Fruit fly (Drosophila melanogaster) whole organism, embryonic: Measurements from ENCODE around the gene CrebB.

Source experiments
- CG10209 ChIP-seq: fragments of 200-800 bp; sonication (Bioruptor generic); optimal IDR thresholded peaks from 3 replicates; lab custom pipeline; 2017; ENCODE audit warnings: missing biosample characterization, mild to moderate bottlenecking, missing genetic modification characterization, missing genetic modification reagents
- CG11456 ChIP-seq: fragments of 200-800 bp; sonication (Bioruptor generic); IDR thresholded peaks from 3 replicates; pipeline ENCODE4 v1.3.6; 2022; ENCODE audit warnings: missing biosample characterization, missing genetic modification characterization
- CG12769 ChIP-seq: fragments of 200-800 bp; sonication (Bioruptor generic); optimal IDR thresholded peaks from 2 replicates; lab custom pipeline; 2019; ENCODE audit warnings: missing biosample characterization, mild to moderate bottlenecking, missing genetic modification characterization, moderate library complexity
- CG14860 ChIP-seq: fragments of 200-800 bp; sonication (Bioruptor generic); IDR thresholded peaks from 3 replicates; pipeline ENCODE4 v1.3.6; 2022; ENCODE audit warnings: missing biosample characterization, missing genetic modification characterization; ENCODE audit not compliant: partially characterized antibody
- CG1647 ChIP-seq: fragments of 200-800 bp; sonication (Bioruptor generic); optimal IDR thresholded peaks from 3 replicates; lab custom pipeline; 2016; ENCODE audit warnings: missing biosample characterization, missing genetic modification characterization
- CG17359 ChIP-seq: fragments of 200-800 bp; sonication (Bioruptor generic); optimal IDR thresholded peaks from 3 replicates; lab custom pipeline; 2018; ENCODE audit warnings: missing biosample characterization, mild to moderate bottlenecking, missing genetic modification characterization, moderate library complexity
- CG2129 ChIP-seq: fragments of 200-800 bp; sonication (Bioruptor generic); IDR thresholded peaks from 2 replicates; pipeline ENCODE4 v1.3.6; 2022; ENCODE audit warnings: missing biosample characterization, missing genetic modification characterization; ENCODE audit not compliant: partially characterized antibody
- CG2712 ChIP-seq: fragments of 200-800 bp; optimal IDR thresholded peaks from 3 replicates; lab custom pipeline; 2019; ENCODE audit warnings: missing biosample characterization, mild to moderate bottlenecking, missing genetic modification characterization, moderate library complexity
- CG30403 ChIP-seq: fragments of 200-800 bp; sonication (Bioruptor generic); optimal IDR thresholded peaks from 3 replicates; lab custom pipeline; 2016; ENCODE audit warnings: missing biosample characterization, missing genetic modification characterization
- CG43689 ChIP-seq: fragments of 200-800 bp; sonication (Bioruptor generic); IDR thresholded peaks from 2 replicates; pipeline ENCODE4 v1.3.6; 2022; ENCODE audit warnings: missing biosample characterization, missing genetic modification characterization
- CG4617 ChIP-seq: fragments of 200-800 bp; sonication (Bioruptor generic); optimal IDR thresholded peaks from 3 replicates; lab custom pipeline; 2016; ENCODE audit warnings: missing biosample characterization, missing genetic modification characterization, borderline replicate concordance
- CG4820 ChIP-seq: fragments of 200-800 bp; sonication (Bioruptor generic); optimal IDR thresholded peaks from 3 replicates; lab custom pipeline; 2016; ENCODE audit warnings: missing biosample characterization, missing genetic modification characterization
- CG5180 ChIP-seq: fragments of 200-800 bp; sonication (Bioruptor generic); optimal IDR thresholded peaks from 3 replicates; lab custom pipeline; 2017; ENCODE audit warnings: missing biosample characterization, missing genetic modification characterization, mild to moderate bottlenecking, moderate library complexity, missing genetic modification reagents
- CG6272 ChIP-seq: fragments of 200-800 bp; sonication (Bioruptor generic); IDR thresholded peaks from 2 replicates; pipeline ENCODE4 v1.3.6; 2022; ENCODE audit warnings: missing biosample characterization, missing genetic modification characterization
- CG6683 ChIP-seq: fragments of 200-800 bp; sonication (Bioruptor generic); optimal IDR thresholded peaks from 2 replicates; lab custom pipeline; 2017; ENCODE audit warnings: missing biosample characterization, mild to moderate bottlenecking, missing genetic modification characterization, missing genetic modification reagents
- CG9797 ChIP-seq: fragments of 200-800 bp; sonication (Bioruptor generic); optimal IDR thresholded peaks from 3 replicates; lab custom pipeline; 2018; ENCODE audit warnings: missing biosample characterization, mild to moderate bottlenecking, missing genetic modification characterization
- CG9876 ChIP-seq: fragments of 200-800 bp; sonication (Bioruptor generic); optimal IDR thresholded peaks from 2 replicates; lab custom pipeline; 2016; ENCODE audit warnings: missing biosample characterization, missing genetic modification characterization
- CTCF ChIP-seq: fragments of 200-800 bp; sonication (Bioruptor generic); optimal IDR thresholded peaks from 2 replicates; lab custom pipeline; 2017; ENCODE audit warnings: missing biosample characterization, mild to moderate bottlenecking, missing genetic modification characterization, moderate library complexity
- E2f1 ChIP-seq: fragments of 200-800 bp; sonication (Bioruptor generic); IDR thresholded peaks from 2 replicates; pipeline ENCODE4 v1.3.6; 2022; ENCODE audit warnings: missing biosample characterization, missing genetic modification characterization
- Elba2 ChIP-seq: fragments of 200-800 bp; sonication (Bioruptor generic); optimal IDR thresholded peaks from 3 replicates; lab custom pipeline; 2016; ENCODE audit warnings: missing biosample characterization, missing genetic modification characterization
- Ets65A ChIP-seq: fragments of 200-800 bp; sonication (Bioruptor generic); peaks from one replicate; lab custom pipeline; 2016; ENCODE audit warnings: missing biosample characterization, missing genetic modification characterization
- H15 ChIP-seq: fragments of 200-800 bp; sonication (Bioruptor generic); IDR thresholded peaks from 3 replicates; pipeline ENCODE4 v1.3.6; 2022; ENCODE audit warnings: missing biosample characterization, missing genetic modification characterization
- HLHmδ ChIP-seq: fragments of 200-800 bp; sonication (Bioruptor generic); optimal IDR thresholded peaks from 2 replicates; lab custom pipeline; 2018; ENCODE audit warnings: missing biosample characterization, mild to moderate bottlenecking, missing genetic modification characterization, moderate library complexity
- HmgD ChIP-seq: fragments of 200-800 bp; sonication (Bioruptor generic); optimal IDR thresholded peaks from 3 replicates; lab custom pipeline; 2016; ENCODE audit warnings: missing biosample characterization, missing genetic modification characterization
- Lpt ChIP-seq: fragments of >200 bp; optimal IDR thresholded peaks from 2 replicates; lab custom pipeline; 2018; ENCODE audit warnings: missing biosample characterization, missing genetic modification characterization
- MTF-1 ChIP-seq: fragments of 200-800 bp; sonication (Bioruptor generic); optimal IDR thresholded peaks from 2 replicates; lab custom pipeline; 2018; ENCODE audit warnings: missing biosample characterization, mild to moderate bottlenecking, missing genetic modification characterization, borderline replicate concordance
- Med ChIP-seq: fragments of 200-800 bp; sonication (Bioruptor generic); peaks from one replicate; lab custom pipeline; 2016; ENCODE audit warnings: missing biosample characterization, missing genetic modification characterization, mild to moderate bottlenecking, inconsistent platforms, moderate library complexity
- Pdp1 ChIP-seq, 2 experiments: fragments of 200-800 bp; sonication (Bioruptor generic); optimal IDR thresholded peaks; 3 replicates each; lab custom pipeline; 2016; ENCODE audit warnings: missing biosample characterization in 2 of 2, missing genetic modification characterization in 2 of 2, mild to moderate bottlenecking in 1 of 2, moderate library complexity in 1 of 2
- YL-1 ChIP-seq: fragments of 200-800 bp; sonication (Bioruptor generic); optimal IDR thresholded peaks from 3 replicates; lab custom pipeline; 2017; ENCODE audit warnings: missing biosample characterization, mild to moderate bottlenecking, missing genetic modification characterization
- abd-A ChIP-seq: fragments of 200-800 bp; sonication (Bioruptor generic); optimal IDR thresholded peaks from 3 replicates; lab custom pipeline; 2019; ENCODE audit warnings: missing biosample characterization, mild to moderate bottlenecking, missing genetic modification characterization, moderate library complexity
- caup ChIP-seq: fragments of 200-800 bp; sonication (Bioruptor generic); optimal IDR thresholded peaks from 3 replicates; lab custom pipeline; 2017; ENCODE audit warnings: missing biosample characterization, mild to moderate bottlenecking, missing genetic modification characterization, moderate library complexity; ENCODE audit not compliant: severe bottlenecking
- chinmo ChIP-seq: fragments of 200-800 bp; sonication (Bioruptor generic); IDR thresholded peaks from 4 replicates; pipeline ENCODE4 v1.3.6; 2022; ENCODE audit warnings: missing biosample characterization, missing genetic modification characterization; ENCODE audit not compliant: partially characterized antibody
- chn ChIP-seq: fragments of 200-800 bp; sonication (Bioruptor generic); optimal IDR thresholded peaks from 2 replicates; lab custom pipeline; 2016; ENCODE audit warnings: missing biosample characterization, missing genetic modification characterization
- ci ChIP-seq: fragments of 200-800 bp; sonication (Bioruptor generic); IDR thresholded peaks from 3 replicates; pipeline ENCODE4 v1.3.6; 2022; ENCODE audit warnings: missing biosample characterization, missing genetic modification characterization
- crp ChIP-seq, 2 experiments: fragments of 200-800 bp; sonication (Bioruptor generic); optimal IDR thresholded peaks; 2 replicates in 1 of 2; 3 replicates in 1 of 2; lab custom pipeline; 2017; ENCODE audit warnings: missing biosample characterization in 2 of 2, missing genetic modification characterization in 2 of 2, mild to moderate bottlenecking in 1 of 2, moderate library complexity in 1 of 2
- dan ChIP-seq: fragments of 200-800 bp; sonication (Bioruptor generic); IDR thresholded peaks from 2 replicates; pipeline ENCODE4 v1.3.6; 2022; ENCODE audit warnings: missing biosample characterization, missing genetic modification characterization
- ewg ChIP-seq: fragments of 200-800 bp; sonication (Bioruptor generic); optimal IDR thresholded peaks from 3 replicates; lab custom pipeline; 2017; ENCODE audit warnings: mild to moderate bottlenecking, missing biosample characterization, missing genetic modification reagents, missing genetic modification characterization
- fd64A ChIP-seq: fragments of 200-800 bp; sonication (Bioruptor generic); optimal IDR thresholded peaks from 3 replicates; lab custom pipeline; 2018; ENCODE audit warnings: missing biosample characterization, mild to moderate bottlenecking, missing genetic modification characterization
- gfzf ChIP-seq: fragments of 200-800 bp; sonication (Bioruptor generic); optimal IDR thresholded peaks from 2 replicates; lab custom pipeline; 2016; ENCODE audit warnings: missing biosample characterization, mild to moderate bottlenecking, missing genetic modification characterization, moderate library complexity
- gsb ChIP-seq: fragments of 200-800 bp; sonication (Bioruptor generic); IDR thresholded peaks from 2 replicates; pipeline ENCODE4 v1.3.6; 2022; ENCODE audit warnings: missing biosample characterization, missing genetic modification characterization
- ken ChIP-seq: fragments of 200-800 bp; sonication (Bioruptor generic); IDR thresholded peaks from 3 replicates; pipeline ENCODE4 v1.3.6; 2022; ENCODE audit warnings: missing biosample characterization, missing genetic modification characterization
- knrl ChIP-seq: fragments of 200-800 bp; sonication (Bioruptor generic); IDR thresholded peaks from 3 replicates; pipeline ENCODE4 v1.3.6; 2022; ENCODE audit warnings: missing biosample characterization, missing genetic modification characterization; ENCODE audit not compliant: partially characterized antibody
- lab ChIP-seq: fragments of 200-800 bp; sonication (Bioruptor generic); optimal IDR thresholded peaks from 3 replicates; lab custom pipeline; 2017; ENCODE audit warnings: missing biosample characterization, missing genetic modification characterization, mild to moderate bottlenecking, moderate library complexity, missing genetic modification reagents
- p53 ChIP-seq: fragments of 200-800 bp; sonication (Bioruptor generic); optimal IDR thresholded peaks from 2 replicates; lab custom pipeline; 2016; ENCODE audit warnings: missing biosample characterization, missing genetic modification characterization
- sd ChIP-seq: fragments of 200-800 bp; sonication (Bioruptor generic); optimal IDR thresholded peaks from 3 replicates; lab custom pipeline; 2018; ENCODE audit warnings: missing biosample characterization, mild to moderate bottlenecking, missing genetic modification characterization, moderate library complexity
- sens-2 ChIP-seq: fragments of 200-800 bp; sonication (Bioruptor generic); IDR thresholded peaks from 2 replicates; pipeline ENCODE4 v1.3.6; 2022; ENCODE audit warnings: missing biosample characterization, missing genetic modification characterization
- slp2 ChIP-seq: fragments of 200-800 bp; sonication (Bioruptor generic); optimal IDR thresholded peaks from 2 replicates; lab custom pipeline; 2016; ENCODE audit warnings: missing biosample characterization, missing genetic modification characterization
- sr ChIP-seq: fragments of 200-800 bp; sonication (Bioruptor generic); IDR thresholded peaks from 3 replicates; pipeline ENCODE4 v1.3.6; 2022; ENCODE audit warnings: missing biosample characterization, missing genetic modification characterization
- tap ChIP-seq: fragments of 200-800 bp; optimal IDR thresholded peaks from 3 replicates; lab custom pipeline; 2019; ENCODE audit warnings: missing biosample characterization, mild to moderate bottlenecking, missing genetic modification characterization, moderate library complexity
- tgo ChIP-seq: fragments of 200-800 bp; sonication (Bioruptor generic); IDR thresholded peaks from 3 replicates; pipeline ENCODE4 v1.3.6; 2022; ENCODE audit warnings: missing biosample characterization, missing genetic modification characterization
- toy ChIP-seq: fragments of 200-800 bp; sonication (Bioruptor generic); IDR thresholded peaks from 2 replicates; pipeline ENCODE4 v1.3.6; 2022; ENCODE audit warnings: missing biosample characterization, missing genetic modification characterization
- vvl ChIP-seq: fragments of 200-800 bp; sonication (Bioruptor generic); IDR thresholded peaks from 2 replicates; pipeline ENCODE4 v1.3.6; 2022; ENCODE audit warnings: missing biosample characterization, missing genetic modification characterization

Gene CrebB

dm6 chrX:18363423-18363822 lies 2.7 kb upstream of the CrebB start (continued):
- no peak for TF ChIP-seq CG6683 (GFP tag; lab: Kevin White, UChicago)
- no peak for TF ChIP-seq E2f1
- no peak for TF ChIP-seq CG10209
- TF ChIP-seq slp2 (GFP tag; lab: Kevin White, UChicago) = no peak
- peak; percentile 56 for TF ChIP-seq MTF-1 (GFP tag; lab: Kevin White, UChicago)
- TF ChIP-seq CG4820 (GFP tag; lab: Kevin White, UChicago) = peak; percentile 58
- no peak for TF ChIP-seq CG5180
- TF ChIP-seq CG14860 (GFP tag; lab: Robert Waterston, UW) = no peak
- peak; percentile 81 for TF ChIP-seq Med
- TF ChIP-seq HmgD (GFP tag; lab: Kevin White, UChicago) = no peak
- peak; percentile 27 for TF ChIP-seq CTCF
- no peak for TF ChIP-seq caup
- TF ChIP-seq HLHmδ (GFP tag; lab: Kevin White, UChicago) = no peak
- peak; percentile 87 for TF ChIP-seq sr (GFP tag; lab: Robert Waterston, UW)
- peak; percentile 13; the same call in 1 of the 2 replicates for TF ChIP-seq vvl (GFP tag; lab: Robert Waterston, UW)
- TF ChIP-seq chinmo (GFP tag; lab: Robert Waterston, UW) = 0 out of 4 replicates have a peak, but pooled peaks have one; percentile 22
- TF ChIP-seq knrl (GFP tag; lab: Robert Waterston, UW) = no peak
- no peak for TF ChIP-seq CG2712 (tag; lab: Kevin White, UChicago)
- TF ChIP-seq Elba2 = no peak
- no peak for TF ChIP-seq dan (GFP tag; lab: Robert Waterston, UW)
- TF ChIP-seq ken = peak; percentile 36; the same call in 1 of the 3 replicates
- TF ChIP-seq CG43689 = no peak
- no peak for TF ChIP-seq CG11456
- no peak for TF ChIP-seq lab (GFP tag; lab: Kevin White, UChicago)
- TF ChIP-seq sens-2 (GFP tag; lab: Robert Waterston, UW) = 0 out of 2 replicates have a peak, but pooled peaks have one; percentile 17
- TF ChIP-seq tgo (GFP tag; lab: Robert Waterston, UW) = no peak
- TF ChIP-seq Pdp1 (GFP tag; optimal IDR thresholded peaks at IDR 0.05; lab: Kevin White, UChicago) = peak in 1 of 2 experiments; percentile 80
- no peak for TF ChIP-seq chn (GFP tag; lab: Kevin White, UChicago)
- TF ChIP-seq CG4617 (GFP tag; lab: Kevin White, UChicago) = no peak
- peak; percentile 54; the same call in 2 of the 3 replicates for TF ChIP-seq ci (GFP tag; lab: Robert Waterston, UW)
- no peak for TF ChIP-seq CG9797
- TF ChIP-seq CG6272 (GFP tag; lab: Robert Waterston, UW) = no peak
- TF ChIP-seq CG9876 = no peak
- TF ChIP-seq ewg (GFP tag; lab: Kevin White, UChicago) = no peak
- TF ChIP-seq fd64A = no peak
- TF ChIP-seq gsb = no peak
- TF ChIP-seq H15 = no peak
- no peak for TF ChIP-seq p53 (GFP tag; lab: Kevin White, UChicago)

dm6 chrX:18364047-18364747 lies 2.0 kb upstream of the CrebB start:
- no peak for TF ChIP-seq gfzf (GFP tag; lab: Kevin White, UChicago)
- TF ChIP-seq toy (GFP tag; lab: Robert Waterston, UW) = no peak
- no peak for TF ChIP-seq CG11456
- no peak for TF ChIP-seq CG17359
- TF ChIP-seq CG2129 = no peak
- peak; percentile 67 for TF ChIP-seq CG12769 (tag; lab: Kevin White, UChicago)
- TF ChIP-seq tap = no peak
- TF ChIP-seq CG1647 = no peak
- peak; percentile 77 for TF ChIP-seq Ets65A (GFP tag; lab: Kevin White, UChicago)
- TF ChIP-seq sd (tag; lab: Kevin White, UChicago) = peak; percentile 58
- no peak for TF ChIP-seq abd-A
- TF ChIP-seq YL-1 (GFP tag; lab: Kevin White, UChicago) = no peak
- TF ChIP-seq crp (GFP tag; optimal IDR thresholded peaks at IDR 0.05; lab: Kevin White, UChicago) = no peak
- no peak for TF ChIP-seq Lpt (GFP tag; lab: Kevin White, UChicago)
- TF ChIP-seq CG30403 (GFP tag; lab: Kevin White, UChicago) = no peak
